Worm (Caenorhabditis elegans) whole organism, L3 larva: ENCODE results near the gene T09B9.4.
A peak's percentile ranks its signal among the peaks of the same experiment; 100 is the strongest.

Experiments
- R02D3.7 ChIP-seq: fragments of 150-350 bp; optimal IDR thresholded peaks from 2 replicates; lab custom pipeline; 2014; ENCODE audit warnings: missing biosample characterization, missing genetic modification characterization
- ZK546.5 ChIP-seq: sonication (generic microtip); optimal IDR thresholded peaks from 2 replicates; lab custom pipeline; 2017; ENCODE audit warnings: missing biosample characterization, missing genetic modification characterization
- ama-1 ChIP-seq: fragments of 150-350 bp; optimal IDR thresholded peaks from 2 replicates; lab custom pipeline; 2018
- ceh-16 ChIP-seq: sonication (generic microtip); optimal IDR thresholded peaks from 2 replicates; lab custom pipeline; 2017; ENCODE audit warnings: missing biosample characterization, missing genetic modification characterization
- ceh-82 ChIP-seq: fragments of 150-350 bp; optimal IDR thresholded peaks from 2 replicates; lab custom pipeline; 2014; ENCODE audit warnings: missing biosample characterization, missing genetic modification characterization
- daf-12 ChIP-seq: fragments of 150-350 bp; optimal IDR thresholded peaks from 2 replicates; lab custom pipeline; 2014; ENCODE audit warnings: missing biosample characterization, missing genetic modification reagents, missing genetic modification characterization
- egl-27 ChIP-seq: sonication (generic microtip); optimal IDR thresholded peaks from 4 replicates; lab custom pipeline; 2017; ENCODE audit warnings: missing biosample characterization, missing genetic modification reagents, missing genetic modification characterization
- egl-5 ChIP-seq: fragments of 150-350 bp; optimal IDR thresholded peaks from 2 replicates; lab custom pipeline; 2017; ENCODE audit warnings: missing biosample characterization, missing genetic modification reagents, missing genetic modification characterization, inconsistent platforms
- elt-1 ChIP-seq: fragments of 150-350 bp; optimal IDR thresholded peaks from 2 replicates; lab custom pipeline; 2014; ENCODE audit warnings: missing biosample characterization, missing genetic modification characterization
- elt-3 ChIP-seq, 3 experiments: fragments of 150-350 bp in 1 of 3; sonication (generic microtip) in 2 of 3; optimal IDR thresholded peaks; 2 replicates in 2 of 3; 4 replicates in 1 of 3; lab custom pipeline; 2014 to 2017; ENCODE audit warnings: missing biosample characterization in 3 of 3, missing genetic modification characterization in 3 of 3
- eor-1 ChIP-seq, 2 experiments: fragments of 150-350 bp; optimal IDR thresholded peaks; 2 replicates each; lab custom pipeline; 2014 to 2018; ENCODE audit warnings: missing biosample characterization in 2 of 2, missing genetic modification characterization in 2 of 2
- fkh-10 ChIP-seq: sonication (generic microtip); optimal IDR thresholded peaks from 2 replicates; lab custom pipeline; 2017; ENCODE audit warnings: missing biosample characterization, missing genetic modification reagents, missing genetic modification characterization
- fkh-2 ChIP-seq: fragments of 150-350 bp; optimal IDR thresholded peaks from 2 replicates; lab custom pipeline; 2014; ENCODE audit warnings: missing biosample characterization, missing genetic modification reagents, missing genetic modification characterization
- fos-1 ChIP-seq: fragments of 150-350 bp; optimal IDR thresholded peaks from 2 replicates; lab custom pipeline; 2014; ENCODE audit warnings: missing biosample characterization, missing genetic modification characterization
- hmg-11 ChIP-seq: sonication (generic microtip); optimal IDR thresholded peaks from 2 replicates; lab custom pipeline; 2016; ENCODE audit warnings: missing genetic modification characterization, missing compliant biosample characterization
- jun-1 ChIP-seq: fragments of 150-350 bp; optimal IDR thresholded peaks from 2 replicates; lab custom pipeline; 2014; ENCODE audit warnings: missing biosample characterization, missing genetic modification reagents, missing genetic modification characterization
- lin-39 ChIP-seq: fragments of 150-350 bp; optimal IDR thresholded peaks from 2 replicates; lab custom pipeline; 2018; ENCODE audit warnings: missing biosample characterization, missing genetic modification reagents, missing genetic modification characterization
- mdl-1 ChIP-seq: fragments of 150-350 bp; optimal IDR thresholded peaks from 2 replicates; lab custom pipeline; 2014; ENCODE audit warnings: missing biosample characterization, missing genetic modification characterization
- mml-1 ChIP-seq: fragments of 150-350 bp; sonication (generic microtip); optimal IDR thresholded peaks from 3 replicates; lab custom pipeline; 2014; ENCODE audit warnings: missing biosample characterization, missing genetic modification characterization
- nhr-11 ChIP-seq: fragments of 150-350 bp; optimal IDR thresholded peaks from 2 replicates; lab custom pipeline; 2014; ENCODE audit warnings: missing biosample characterization, missing genetic modification characterization
- nhr-12 ChIP-seq: fragments of 150-350 bp; optimal IDR thresholded peaks from 2 replicates; lab custom pipeline; 2014; ENCODE audit warnings: missing biosample characterization, missing genetic modification characterization
- nhr-23 ChIP-seq: fragments of 150-350 bp; optimal IDR thresholded peaks from 2 replicates; lab custom pipeline; 2014; ENCODE audit warnings: missing biosample characterization, missing genetic modification reagents, missing genetic modification characterization
- nhr-237 ChIP-seq: fragments of 150-350 bp; optimal IDR thresholded peaks from 2 replicates; lab custom pipeline; 2014; ENCODE audit warnings: missing biosample characterization, missing genetic modification characterization
- nhr-25 ChIP-seq: sonication (generic microtip); optimal IDR thresholded peaks from 2 replicates; lab custom pipeline; 2017; ENCODE audit warnings: missing biosample characterization, missing genetic modification characterization
- nhr-28 ChIP-seq: fragments of 150-350 bp; optimal IDR thresholded peaks from 2 replicates; lab custom pipeline; 2014; ENCODE audit warnings: missing biosample characterization, missing genetic modification characterization
- nhr-43 ChIP-seq: sonication (generic microtip); optimal IDR thresholded peaks from 2 replicates; lab custom pipeline; 2016; ENCODE audit warnings: mild to moderate bottlenecking, missing genetic modification characterization, missing compliant biosample characterization; ENCODE audit not compliant: poor library complexity, severe bottlenecking
- nhr-67 ChIP-seq: fragments of 150-350 bp; optimal IDR thresholded peaks from 2 replicates; lab custom pipeline; 2014; ENCODE audit warnings: missing biosample characterization, missing genetic modification characterization
- nhr-77 ChIP-seq: fragments of 150-350 bp; optimal IDR thresholded peaks from 2 replicates; lab custom pipeline; 2014; ENCODE audit warnings: missing biosample characterization, missing genetic modification characterization
- pqm-1 ChIP-seq: fragments of 150-350 bp; optimal IDR thresholded peaks from 2 replicates; lab custom pipeline; 2017; ENCODE audit warnings: missing biosample characterization, missing genetic modification characterization, inconsistent platforms
- snpc-4 ChIP-seq: fragments of 150-350 bp; optimal IDR thresholded peaks from 2 replicates; lab custom pipeline; 2014; ENCODE audit warnings: missing biosample characterization, missing genetic modification characterization
- tbx-2 ChIP-seq: sonication (generic microtip); optimal IDR thresholded peaks from 2 replicates; lab custom pipeline; 2016; ENCODE audit warnings: mild to moderate bottlenecking, missing genetic modification characterization, missing compliant biosample characterization
- unc-39 ChIP-seq: sonication (generic microtip); optimal IDR thresholded peaks from 4 replicates; lab custom pipeline; 2017; ENCODE audit warnings: missing biosample characterization, missing genetic modification characterization
- unc-62 ChIP-seq: fragments of 150-350 bp; sonication (generic microtip); optimal IDR thresholded peaks from 4 replicates; lab custom pipeline; 2014; ENCODE audit warnings: missing biosample characterization, missing genetic modification reagents, missing genetic modification characterization
- zag-1 ChIP-seq: fragments of 150-350 bp; optimal IDR thresholded peaks from 2 replicates; lab custom pipeline; 2014; ENCODE audit warnings: missing biosample characterization, missing genetic modification characterization
- ztf-11 ChIP-seq: fragments of 150-350 bp; optimal IDR thresholded peaks from 2 replicates; lab custom pipeline; 2014; ENCODE audit warnings: missing biosample characterization, missing genetic modification characterization

T09B9.4 gene

ce11 chrX:9764822-9765221 is 9.3 kb downstream of the T09B9.4 start, which contains the start of gene slc-17.9:
Gene slc-17.9, minus strand, starts transcription at chrX:9764922.
- TF ChIP-seq eor-1 (tag; optimal IDR thresholded peaks at IDR 0.05; lab: Kevin White, UChicago) (no peak), jun-1 (tag; lab: Kevin White, UChicago) (no peak), elt-1 (tag; lab: Kevin White, UChicago) (no peak), tbx-2 (tag; lab: Kevin White, UChicago) (no peak), ceh-16 (tag; lab: Kevin White, UChicago) (no peak), nhr-43 (tag; lab: Kevin White, UChicago) (no peak), nhr-237 (tag; lab: Kevin White, UChicago) (no peak), pqm-1 (no peak), egl-5 (tag; lab: Kevin White, UChicago) (no peak), nhr-11 (no peak), ama-1 (lab: Kevin White, UChicago) (no peak), daf-12 (tag; lab: Kevin White, UChicago) (no peak), ztf-11 (tag; lab: Kevin White, UChicago) (no peak), elt-3 (tag; optimal IDR thresholded peaks at IDR 0.05; lab: Kevin White, UChicago) (no peak), R02D3.7 (tag; lab: Kevin White, UChicago) (no peak), mdl-1 (tag; lab: Kevin White, UChicago) (no peak), hmg-11 (tag; lab: Kevin White, UChicago) (no peak), mml-1 (tag; lab: Kevin White, UChicago) (no peak)

- TF ChIP-seq nhr-25 = peak; percentile 47
- TF ChIP-seq fos-1 (tag; lab: Kevin White, UChicago) = no peak
These were observed 10.2 kb downstream of the T09B9.4 start for ce11 chrX:9763903-9764302.

- TF ChIP-seq elt-3 (tag; optimal IDR thresholded peaks at IDR 0.05; lab: Kevin White, UChicago) (no peak), ZK546.5 (tag; lab: Kevin White, UChicago) (no peak), eor-1 (tag; optimal IDR thresholded peaks at IDR 0.05; lab: Kevin White, UChicago) (no peak), nhr-23 (tag; lab: Kevin White, UChicago) (no peak), nhr-43 (tag; lab: Kevin White, UChicago) (no peak), egl-27 (no peak), nhr-12 (no peak), mdl-1 (tag; lab: Kevin White, UChicago) (no peak), hmg-11 (tag; lab: Kevin White, UChicago) (no peak), jun-1 (tag; lab: Kevin White, UChicago) (no peak), tbx-2 (tag; lab: Kevin White, UChicago) (no peak), nhr-11 (no peak), elt-1 (tag; lab: Kevin White, UChicago) (no peak), unc-39 (no peak), ceh-16 (tag; lab: Kevin White, UChicago) (no peak), nhr-28 (no peak), nhr-77 (tag; lab: Kevin White, UChicago) (no peak), mml-1 (tag; lab: Kevin White, UChicago) (no peak), snpc-4 (no peak)
These were observed 12.9 kb downstream of the T09B9.4 start, which contains the start of gene T09B9.3 for ce11 chrX:9761266-9761665. Gene T09B9.3, minus strand, starts transcription at chrX:9761366.

ce11 chrX:9756971-9757370 is 17.2 kb downstream of the T09B9.4 start, which contains the start of gene T09B9.1:
Gene T09B9.1, plus strand, starts transcription at chrX:9757271.
- TF ChIP-seq ztf-11 (tag; lab: Kevin White, UChicago) (no peak), nhr-77 (tag; lab: Kevin White, UChicago) (no peak), hmg-11 (tag; lab: Kevin White, UChicago) (no peak), nhr-67 (no peak), ceh-82 (tag; lab: Kevin White, UChicago) (no peak), R02D3.7 (tag; lab: Kevin White, UChicago) (no peak), nhr-28 (no peak), fkh-10 (no peak), lin-39 (tag; lab: Kevin White, UChicago) (no peak), elt-1 (tag; lab: Kevin White, UChicago) (no peak), egl-27 (no peak), nhr-25 (no peak), daf-12 (tag; lab: Kevin White, UChicago) (no peak), zag-1 (tag; lab: Kevin White, UChicago) (no peak), unc-62 (no peak), nhr-23 (tag; lab: Kevin White, UChicago) (no peak), fkh-2 (tag; lab: Kevin White, UChicago) (no peak), mml-1 (tag; lab: Kevin White, UChicago) (no peak), snpc-4 (no peak)
